Worm (Caenorhabditis elegans): ENCODE measurements around the gene ZK686.3.
A peak's percentile ranks its signal among the peaks of the same experiment; 100 is the strongest.

Gene ZK686.3

DNA sequence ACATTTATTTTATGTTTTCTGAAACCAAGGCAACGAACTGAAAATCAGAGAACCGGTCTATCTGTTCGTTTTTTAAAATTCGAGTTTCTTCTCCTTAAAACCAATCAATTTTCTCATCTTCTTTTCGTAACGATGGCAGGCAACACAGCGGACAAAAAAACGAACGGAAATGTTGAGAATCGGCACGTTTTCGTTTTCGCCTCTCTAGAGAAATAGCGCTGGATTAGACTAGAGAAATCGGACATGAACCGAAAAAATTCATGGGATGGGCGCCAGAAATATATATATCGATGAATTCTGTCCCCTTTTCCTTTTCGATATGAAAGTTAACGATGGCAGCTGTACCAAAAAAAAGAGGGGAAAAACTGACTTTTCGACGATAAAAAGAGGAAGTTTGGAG lies 46.5 kb downstream of the ZK686.3 start:
- TF ChIP-seq ets-5 (GFP tag; IDR thresholded peaks at IDR 0.05) (no peak), lin-15B (tag; optimal IDR thresholded peaks at IDR 0.05) (no peak), blmp-1 (tag; optimal IDR thresholded peaks at IDR 0.05) (peak; percentile 59), nhr-47 (tag; optimal IDR thresholded peaks at IDR 0.05) (no peak), aly-2 (tag; optimal IDR thresholded peaks at IDR 0.05) (no peak), efl-3 (GFP tag; optimal IDR thresholded peaks at IDR 0.05) (no peak), nhr-84 (tag; optimal IDR thresholded peaks at IDR 0.05) (no peak), grh-1 (GFP tag; IDR thresholded peaks at IDR 0.05) (no peak), pqm-1 (tag; optimal IDR thresholded peaks at IDR 0.05) (no peak), tbx-2 (tag; optimal IDR thresholded peaks at IDR 0.05) (no peak), fkh-4 (tag; optimal IDR thresholded peaks at IDR 0.05; ENCODE audit: borderline replicate concordance) (no peak), ama-1 (optimal IDR thresholded peaks at IDR 0.05) (peak; percentile 18), nhr-90 (tag; optimal IDR thresholded peaks at IDR 0.05; ENCODE audit: poor library complexity) (no peak), skn-1 (tag; optimal IDR thresholded peaks at IDR 0.05) (no peak), aha-1 (tag; optimal IDR thresholded peaks at IDR 0.05) (no peak), ceh-82 (tag; optimal IDR thresholded peaks at IDR 0.05) (no peak)

DNA sequence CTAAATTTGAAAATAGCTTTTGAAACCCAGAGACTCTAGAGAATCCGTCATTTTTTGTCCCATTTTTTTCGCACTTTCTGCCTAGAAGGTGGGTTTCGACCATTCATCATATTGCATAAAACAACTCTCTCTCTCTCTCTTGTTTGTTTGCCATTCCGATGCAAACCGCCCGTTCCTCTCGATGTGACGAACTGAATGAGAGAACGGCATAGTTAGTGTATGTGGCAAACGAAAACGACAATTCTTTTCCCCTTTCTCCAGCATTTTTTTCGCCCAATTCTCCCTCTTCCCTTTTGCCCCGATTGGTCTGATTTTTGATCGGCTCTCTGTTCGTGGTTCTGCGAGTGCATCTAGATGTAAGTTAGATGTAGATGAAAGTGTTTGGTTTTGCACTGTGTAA lies 47.4 kb downstream of the ZK686.3 start:
- TF ChIP-seq vab-15 (tag; optimal IDR thresholded peaks at IDR 0.05) (no peak), ama-1 (optimal IDR thresholded peaks at IDR 0.05) (peak; percentile 11), efl-1 (optimal IDR thresholded peaks at IDR 0.05) (no peak), efl-1 (GFP tag; optimal IDR thresholded peaks at IDR 0.05 in 1 of 2) (peak in 1 of 2 experiments; percentile 77), ceh-63 (GFP tag; optimal IDR thresholded peaks at IDR 0.05) (no peak), blmp-1 (tag; optimal IDR thresholded peaks at IDR 0.05) (peak; percentile 1)

DNA sequence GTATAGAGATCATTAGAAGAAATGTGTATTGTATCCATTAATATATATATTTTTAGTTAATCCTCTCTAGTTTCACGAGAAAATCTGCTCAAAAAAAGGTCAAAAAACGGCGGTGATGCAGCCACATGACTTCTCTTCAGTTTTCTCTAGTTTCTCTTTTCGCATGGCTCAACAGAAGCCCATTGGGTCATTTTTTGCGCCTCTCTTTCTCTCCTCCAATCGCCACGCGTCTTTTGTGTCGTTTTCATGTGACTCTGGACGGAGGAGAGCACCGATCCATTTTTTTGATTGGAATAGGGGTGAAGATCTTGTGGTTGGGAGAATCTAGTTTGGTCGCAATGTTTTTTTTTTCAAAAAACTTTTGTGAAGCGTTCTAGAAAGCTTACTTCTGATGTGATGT lies 48.0 kb downstream of the ZK686.3 start:
- TF ChIP-seq tlp-1 (tag; optimal IDR thresholded peaks at IDR 0.05), result no peak
- no peak for TF ChIP-seq ztf-4 (tag; optimal IDR thresholded peaks at IDR 0.05)
- no peak for TF ChIP-seq aly-2 (tag; optimal IDR thresholded peaks at IDR 0.05)
- peak; percentile 47 for TF ChIP-seq pax-3 (tag; optimal IDR thresholded peaks at IDR 0.05)
- no peak for TF ChIP-seq fkh-4 (tag; optimal IDR thresholded peaks at IDR 0.05; ENCODE audit: borderline replicate concordance)
- no peak for TF ChIP-seq fos-1 (tag; optimal IDR thresholded peaks at IDR 0.05)
- TF ChIP-seq nhr-90 (tag; optimal IDR thresholded peaks at IDR 0.05; ENCODE audit: poor library complexity), result no peak
- TF ChIP-seq mab-9 (GFP tag; IDR thresholded peaks at IDR 0.05), result no peak
- TF ChIP-seq unc-86 (tag; optimal IDR thresholded peaks at IDR 0.05), result peak; percentile 43
- no peak for TF ChIP-seq egl-13 (tag; optimal IDR thresholded peaks at IDR 0.05)
- no peak for TF ChIP-seq ceh-90 (tag; optimal IDR thresholded peaks at IDR 0.05)
- TF ChIP-seq nhr-11 (tag; optimal IDR thresholded peaks at IDR 0.05), result peak; percentile 27
- no peak for TF ChIP-seq ets-5 (GFP tag; IDR thresholded peaks at IDR 0.05)
- peak; percentile 8 to 32 for TF ChIP-seq efl-1 (optimal IDR thresholded peaks at IDR 0.05)
- TF ChIP-seq efl-1 (GFP tag; optimal IDR thresholded peaks at IDR 0.05 in 1 of 2), result peak; percentile 31 to 94
- TF ChIP-seq ztf-11 (tag; optimal IDR thresholded peaks at IDR 0.05), result no peak
- TF ChIP-seq C16A3.4 (tag; optimal IDR thresholded peaks at IDR 0.05), result peak; percentile 6
- TF ChIP-seq lin-14 (GFP tag; optimal IDR thresholded peaks at IDR 0.05), result peak; percentile 93
- TF ChIP-seq lsy-2 (tag; optimal IDR thresholded peaks at IDR 0.05), result peak; percentile 63 to 75
- TF ChIP-seq nhr-85 (tag), result no peak
- no peak for TF ChIP-seq elt-2 (tag; optimal IDR thresholded peaks at IDR 0.05)
- TF ChIP-seq lin-35 (GFP tag; optimal IDR thresholded peaks at IDR 0.05), result peak; percentile 3 to 52
- no peak for TF ChIP-seq hlh-4 (tag; optimal IDR thresholded peaks at IDR 0.05)
- TF ChIP-seq C04F5.9 (tag; optimal IDR thresholded peaks at IDR 0.05), result no peak
- no peak for TF ChIP-seq hpl-2 (GFP tag; optimal IDR thresholded peaks at IDR 0.05)
- TF ChIP-seq pqm-1 (tag; optimal IDR thresholded peaks at IDR 0.05), result no peak
- TF ChIP-seq zip-4 (GFP tag; optimal IDR thresholded peaks at IDR 0.05), result no peak
- TF ChIP-seq F16B12.6 (tag; optimal IDR thresholded peaks at IDR 0.05), result no peak
- TF ChIP-seq fkh-8 (tag; optimal IDR thresholded peaks at IDR 0.05), result peak; percentile 86
- no peak for TF ChIP-seq pag-3 (tag; optimal IDR thresholded peaks at IDR 0.05; ENCODE audit: borderline replicate concordance, insufficient read depth)
- peak; percentile 41; the same call in 1 of the 2 replicates for TF ChIP-seq ceh-88 (GFP tag; IDR thresholded peaks at IDR 0.05)
- TF ChIP-seq nhr-71 (tag; optimal IDR thresholded peaks at IDR 0.05), result peak; percentile 79
- no peak for TF ChIP-seq ama-1 (optimal IDR thresholded peaks at IDR 0.05)
- peak; percentile 56 for TF ChIP-seq xbp-1 (tag; optimal IDR thresholded peaks at IDR 0.05)
- TF ChIP-seq jun-1 (tag; optimal IDR thresholded peaks at IDR 0.05), result no peak
- peak; percentile 35 for TF ChIP-seq irx-1 (tag; optimal IDR thresholded peaks at IDR 0.05)
- peak; percentile 48; the same call in 1 of the 2 replicates for TF ChIP-seq nhr-19 (GFP tag; conservative IDR thresholded peaks at IDR 0.05)
- TF ChIP-seq ces-1 (GFP tag; optimal IDR thresholded peaks at IDR 0.05), result no peak

Measured in whole organism, L1 larva.